Worm (Caenorhabditis elegans) whole organism, L2 larva: ENCODE results near the gene shl-1.

Experiments
- ZK546.5 ChIP-seq: sonication (generic microtip); optimal IDR thresholded peaks from 2 replicates; lab custom pipeline; 2017; ENCODE audit warnings: missing biosample characterization, missing genetic modification characterization
- ama-1 ChIP-seq: fragments of 150-350 bp; optimal IDR thresholded peaks from 2 replicates; lab custom pipeline; 2018; ENCODE audit warnings: inconsistent platforms
- mab-5 ChIP-seq: fragments of 150-350 bp; optimal IDR thresholded peaks from 2 replicates; lab custom pipeline; 2014; ENCODE audit warnings: missing biosample characterization, missing genetic modification characterization
- mdl-1 ChIP-seq, 2 experiments: fragments of 150-350 bp in 1 of 2; sonication (generic microtip) in 1 of 2; optimal IDR thresholded peaks; 2 replicates each; lab custom pipeline; 2017; ENCODE audit warnings: missing biosample characterization in 2 of 2, missing genetic modification characterization in 2 of 2
- nhr-10 ChIP-seq: sonication (generic microtip); optimal IDR thresholded peaks from 2 replicates; lab custom pipeline; 2017; ENCODE audit warnings: missing biosample characterization, missing genetic modification characterization
- nhr-23 ChIP-seq: fragments of 150-350 bp; optimal IDR thresholded peaks from 2 replicates; lab custom pipeline; 2014; ENCODE audit warnings: missing biosample characterization, missing genetic modification reagents, missing genetic modification characterization
- nhr-237 ChIP-seq: fragments of 150-350 bp; optimal IDR thresholded peaks from 2 replicates; lab custom pipeline; 2014; ENCODE audit warnings: missing biosample characterization, missing genetic modification characterization
- skn-1 ChIP-seq: sonication (generic microtip); optimal IDR thresholded peaks from 2 replicates; lab custom pipeline; 2017; ENCODE audit warnings: missing biosample characterization, missing genetic modification characterization
- unc-55 ChIP-seq: fragments of 150-350 bp; sonication (generic microtip); optimal IDR thresholded peaks from 3 replicates; lab custom pipeline; 2014; ENCODE audit warnings: missing biosample characterization, missing genetic modification reagents, missing genetic modification characterization
- unc-62 ChIP-seq: fragments of 150-350 bp; optimal IDR thresholded peaks from 2 replicates; lab custom pipeline; 2014; ENCODE audit warnings: missing biosample characterization, missing genetic modification reagents, missing genetic modification characterization

- TF ChIP-seq skn-1 (no peak), nhr-23 (tag; lab: Kevin White, UChicago) (no peak), unc-55 (GFP tag; lab: Kevin White, UChicago) (no peak), ZK546.5 (tag; lab: Kevin White, UChicago) (no peak), mdl-1 (tag; optimal IDR thresholded peaks at IDR 0.05; lab: Kevin White, UChicago) (no peak), unc-62 (no peak), nhr-10 (tag; lab: Kevin White, UChicago) (no peak), ama-1 (no peak), nhr-237 (tag; lab: Kevin White, UChicago) (no peak), mab-5 (tag; lab: Kevin White, UChicago) (no peak)
These were observed 33.7 kb upstream of the shl-1 start for ce11 chrIV:6417612-6418011.
